Worm (Caenorhabditis elegans) whole organism, midembryonic: ENCODE data around the gene K07H8.12.

ENCODE experiments used
- T22C8.4 ChIP-seq: fragments of 200-800 bp; sonication (Bioruptor generic); IDR thresholded peaks from 2 replicates; pipeline ENCODE4 v1.3.6; 2022; ENCODE audit warnings: missing genetic modification characterization, missing compliant biosample characterization
- cog-1 ChIP-seq: sonication (generic microtip); optimal IDR thresholded peaks from 2 replicates; lab custom pipeline; 2016; ENCODE audit warnings: missing genetic modification characterization, missing compliant biosample characterization
- flt-1 ChIP-seq: fragments of 200-800 bp; sonication (Bioruptor generic); IDR thresholded peaks from 2 replicates; pipeline ENCODE4 v1.3.6; 2022; ENCODE audit warnings: missing genetic modification characterization, missing compliant biosample characterization
- klf-2 ChIP-seq: fragments of 200-800 bp; sonication (Bioruptor generic); conservative IDR thresholded peaks from 2 replicates; pipeline ENCODE4 v1.3.6; 2022; ENCODE audit warnings: missing genetic modification reagents, missing genetic modification characterization, missing compliant biosample characterization
- med-1 ChIP-seq: sonication (generic microtip); optimal IDR thresholded peaks from 2 replicates; lab custom pipeline; 2017; ENCODE audit warnings: missing genetic modification characterization, mild to moderate bottlenecking, missing compliant biosample characterization, antibody characterized with exemption, missing genetic modification reagents; ENCODE audit not compliant: insufficient read depth
- ref-1 ChIP-seq: fragments of 200-800 bp; sonication (Bioruptor generic); conservative IDR thresholded peaks from 2 replicates; pipeline ENCODE4 v1.3.6; 2022; ENCODE audit warnings: missing genetic modification reagents, missing genetic modification characterization, missing compliant biosample characterization
- tab-1 ChIP-seq: fragments of 200-800 bp; sonication (Bioruptor generic); IDR thresholded peaks from 2 replicates; pipeline ENCODE4 v1.3.6; 2022; ENCODE audit warnings: missing genetic modification characterization, missing compliant biosample characterization
- ztf-23 ChIP-seq: fragments of 200-800 bp; sonication (Bioruptor generic); IDR thresholded peaks from 2 replicates; pipeline ENCODE4 v1.3.6; 2022; ENCODE audit warnings: missing genetic modification reagents, missing genetic modification characterization, missing compliant biosample characterization
- ztf-29 ChIP-seq: fragments of 200-800 bp; sonication (Bioruptor generic); IDR thresholded peaks from 2 replicates; pipeline ENCODE4 v1.3.6; 2022; ENCODE audit warnings: missing genetic modification reagents, missing genetic modification characterization, missing compliant biosample characterization

K07H8.12 gene

DNA sequence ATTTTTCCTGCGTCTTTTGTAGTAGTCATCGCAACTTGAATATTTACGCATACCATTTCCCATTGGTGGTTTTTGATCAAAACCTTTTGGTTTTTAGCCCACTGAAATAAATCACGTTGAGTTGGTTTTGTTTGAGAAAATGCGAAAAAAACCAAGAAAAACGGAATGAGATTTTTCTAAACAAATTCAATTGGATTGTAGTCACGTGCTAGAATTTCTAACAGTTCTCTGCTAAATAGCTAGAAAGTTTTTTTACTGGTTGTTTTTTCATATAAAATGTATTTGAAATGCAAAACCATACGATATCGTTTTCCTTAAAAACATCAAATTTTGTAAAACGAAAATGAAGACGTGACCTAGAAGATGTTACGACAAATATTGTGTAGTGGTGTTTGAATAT lies at the start of gene K07H8.12:
Gene K07H8.12, minus strand, starts transcription at position 101 of the 400 bp plus-strand sequence.
- TF ChIP-seq ztf-29 (GFP tag; lab: Robert Waterston, UW) = no peak
- no peak for TF ChIP-seq ztf-23
- TF ChIP-seq cog-1 = no peak
- TF ChIP-seq ref-1 = no peak
- no peak for TF ChIP-seq tab-1 (GFP tag; lab: Robert Waterston, UW)
- TF ChIP-seq med-1 (GFP tag; lab: Kevin White, UChicago) = no peak
- no peak for TF ChIP-seq T22C8.4 (GFP tag; lab: Robert Waterston, UW)
- no peak for TF ChIP-seq klf-2 (GFP tag; lab: Robert Waterston, UW)
- TF ChIP-seq flt-1 = no peak

DNA sequence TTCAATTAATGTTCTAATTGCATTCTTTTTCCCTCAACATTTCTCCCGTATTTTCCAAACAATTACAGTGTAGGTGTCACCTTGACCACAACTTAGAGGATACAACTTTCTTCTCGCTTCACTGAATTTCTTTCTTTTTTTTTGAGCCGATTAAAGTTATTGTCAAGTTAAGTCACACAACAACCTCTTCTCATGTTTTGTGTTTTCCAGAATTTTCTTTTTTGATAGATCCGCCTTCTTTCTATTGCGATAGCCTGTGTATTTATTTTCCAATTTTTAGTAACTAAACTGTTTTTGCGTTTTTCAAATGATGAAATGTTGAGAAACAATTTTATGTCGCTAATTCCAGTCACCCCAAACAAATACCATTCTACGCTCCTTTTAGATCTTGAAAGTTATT lies 49.2 kb upstream of the K07H8.12 start, which contains the start of gene F35H10.3:
Gene F35H10.3, plus strand, starts transcription at position 301 of the 400 bp plus-strand sequence.
- TF ChIP-seq ztf-23 (no peak), ref-1 (no peak), med-1 (GFP tag; lab: Kevin White, UChicago) (no peak), cog-1 (no peak), flt-1 (no peak), ztf-29 (GFP tag; lab: Robert Waterston, UW) (no peak), klf-2 (GFP tag; lab: Robert Waterston, UW) (no peak), tab-1 (GFP tag; lab: Robert Waterston, UW) (no peak), T22C8.4 (GFP tag; lab: Robert Waterston, UW) (no peak)

DNA sequence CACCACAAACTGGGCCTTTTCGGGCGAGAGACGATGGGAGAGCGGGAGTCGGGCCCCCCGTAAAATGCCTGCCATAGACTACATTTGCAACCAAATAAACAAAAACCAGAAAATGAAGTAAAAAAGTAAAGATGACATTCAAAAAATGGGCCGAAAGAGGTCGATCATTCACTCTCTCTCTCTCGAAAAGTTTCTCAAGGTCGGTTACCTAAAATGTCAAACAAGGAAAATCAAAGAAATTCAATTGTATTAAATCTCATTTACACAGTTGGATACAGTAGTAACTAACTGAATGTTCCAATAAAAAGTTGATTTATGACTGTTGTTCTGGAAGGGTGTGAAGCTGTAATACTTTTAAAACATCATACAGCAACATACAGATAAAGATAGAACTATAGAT lies 42.3 kb upstream of the K07H8.12 start:
- TF ChIP-seq T22C8.4 (GFP tag; lab: Robert Waterston, UW) (no peak), klf-2 (GFP tag; lab: Robert Waterston, UW) (no peak), ztf-23 (no peak), cog-1 (no peak), ref-1 (no peak), ztf-29 (GFP tag; lab: Robert Waterston, UW) (no peak), tab-1 (GFP tag; lab: Robert Waterston, UW) (no peak), flt-1 (no peak), med-1 (GFP tag; lab: Kevin White, UChicago) (no peak)

DNA sequence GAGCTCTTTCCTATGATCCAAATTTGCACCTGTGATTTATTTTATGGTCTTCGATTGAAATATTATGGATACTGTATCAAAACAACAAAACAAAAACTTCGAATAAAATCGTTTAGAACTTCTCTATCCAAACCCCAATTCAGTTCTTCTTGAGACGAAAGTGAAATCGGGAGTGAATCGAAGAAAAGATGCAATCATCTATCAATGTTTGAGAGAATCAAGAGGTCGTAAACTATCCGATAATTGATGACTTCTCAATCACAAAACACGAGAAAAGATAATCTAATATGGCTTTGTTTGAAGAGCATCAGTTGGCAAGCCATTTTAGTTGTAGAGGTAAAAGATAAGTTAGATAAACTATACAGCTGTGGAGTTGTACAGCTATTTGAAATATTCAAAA lies 41.3 kb upstream of the K07H8.12 start:
- TF ChIP-seq T22C8.4 (GFP tag; lab: Robert Waterston, UW) = no peak
- no peak for TF ChIP-seq ref-1
- TF ChIP-seq cog-1 = no peak
- TF ChIP-seq ztf-29 (GFP tag; lab: Robert Waterston, UW) = no peak
- no peak for TF ChIP-seq tab-1 (GFP tag; lab: Robert Waterston, UW)
- TF ChIP-seq ztf-23 = no peak
- TF ChIP-seq klf-2 (GFP tag; lab: Robert Waterston, UW) = no peak
- TF ChIP-seq med-1 (GFP tag; lab: Kevin White, UChicago) = no peak
- TF ChIP-seq flt-1 = no peak

DNA sequence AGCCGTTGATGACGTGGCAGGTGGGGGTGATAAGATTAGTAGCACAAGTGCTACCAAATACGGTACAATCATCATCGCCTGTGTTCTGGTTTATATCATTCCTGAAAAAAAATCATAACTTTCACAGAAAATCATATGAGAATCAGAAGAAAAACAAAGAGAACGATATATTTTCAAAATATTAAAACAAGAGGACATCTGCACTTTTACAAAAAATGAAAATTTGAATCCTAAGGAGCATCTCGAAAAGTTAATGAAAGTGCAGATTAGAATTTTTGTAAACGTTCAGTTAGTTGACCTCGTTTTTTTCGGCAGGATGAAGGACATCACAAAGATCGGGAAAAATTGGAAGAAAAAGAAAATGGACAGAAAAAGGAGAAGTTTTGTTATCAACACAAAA lies 36.3 kb upstream of the K07H8.12 start, which contains the start of gene F35H10.10:
Gene F35H10.10, minus strand, starts transcription at position 101 of the 400 bp plus-strand sequence.
- TF ChIP-seq T22C8.4 (GFP tag; lab: Robert Waterston, UW) (no peak), ref-1 (no peak)

DNA sequence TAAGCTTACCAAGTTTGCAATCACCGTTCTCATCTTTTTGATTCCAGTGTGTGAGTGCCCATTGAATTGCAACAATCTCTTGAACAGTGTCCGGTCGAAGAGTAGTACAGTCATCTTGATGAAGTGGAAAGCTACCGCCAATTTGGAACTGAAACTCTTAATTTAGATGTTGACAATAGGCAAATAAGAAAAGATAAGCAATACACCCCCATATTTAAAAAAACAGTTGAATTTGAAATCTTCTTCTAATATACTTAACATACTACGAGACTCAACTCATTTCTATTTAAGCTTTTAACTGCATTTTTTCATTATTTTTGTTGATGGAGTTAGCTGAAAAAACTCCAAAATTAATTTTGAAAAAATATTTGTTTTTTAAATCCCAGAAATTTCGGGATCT lies 35.6 kb upstream of the K07H8.12 start:
- TF ChIP-seq cog-1 = no peak
- no peak for TF ChIP-seq ztf-29 (GFP tag; lab: Robert Waterston, UW)
- TF ChIP-seq ref-1 = no peak
- TF ChIP-seq med-1 (GFP tag; lab: Kevin White, UChicago) = no peak
- no peak for TF ChIP-seq ztf-23
- no peak for TF ChIP-seq tab-1 (GFP tag; lab: Robert Waterston, UW)
- no peak for TF ChIP-seq T22C8.4 (GFP tag; lab: Robert Waterston, UW)
- no peak for TF ChIP-seq flt-1
- TF ChIP-seq klf-2 (GFP tag; lab: Robert Waterston, UW) = no peak

DNA sequence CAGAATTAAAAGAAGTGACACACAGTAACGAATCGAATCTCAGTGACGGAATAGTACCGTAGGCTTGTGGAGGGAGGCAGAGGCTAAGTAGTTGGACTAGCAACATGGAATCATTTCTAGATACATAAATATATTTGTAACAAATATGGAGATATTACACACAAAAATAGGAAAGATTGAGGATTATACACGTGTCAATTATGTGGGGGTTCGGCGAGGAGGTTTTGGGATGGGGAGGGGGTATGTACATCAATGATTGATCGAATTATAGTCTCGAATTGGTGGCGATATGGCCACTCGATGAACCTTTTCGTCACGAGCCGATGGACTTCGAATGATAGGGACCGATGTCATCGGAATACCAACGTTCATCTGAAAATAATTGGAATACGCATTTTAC lies 30.9 kb upstream of the K07H8.12 start:
- TF ChIP-seq med-1 (GFP tag; lab: Kevin White, UChicago) (no peak), ztf-29 (GFP tag; lab: Robert Waterston, UW) (no peak), tab-1 (GFP tag; lab: Robert Waterston, UW) (no peak), ztf-23 (no peak), ref-1 (no peak), cog-1 (no peak), klf-2 (GFP tag; lab: Robert Waterston, UW) (no peak), flt-1 (no peak), T22C8.4 (GFP tag; lab: Robert Waterston, UW) (no peak)

DNA sequence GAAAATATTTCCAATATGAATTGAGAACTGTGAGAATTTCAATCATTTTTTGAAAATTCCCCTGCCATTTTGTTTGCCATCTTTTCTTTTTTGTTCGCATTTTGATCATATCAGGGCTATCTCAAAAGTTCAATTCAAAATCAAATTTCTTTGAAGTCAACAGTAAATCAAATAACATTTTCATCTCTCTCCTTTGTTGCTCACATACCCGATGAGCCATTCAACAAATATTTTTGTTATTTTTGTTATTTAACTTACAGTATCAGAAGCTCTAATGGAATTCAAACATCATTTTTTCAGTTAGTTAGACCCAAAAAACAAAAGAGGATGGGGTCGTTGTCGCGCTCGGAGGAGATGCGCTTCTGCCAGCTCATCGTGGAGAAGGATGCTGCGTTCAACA lies 27.2 kb upstream of the K07H8.12 start, which contains the start of gene vha-5:
Gene vha-5, plus strand, starts transcription at position 301 of the 400 bp plus-strand sequence.
- no peak for TF ChIP-seq ztf-29 (GFP tag; lab: Robert Waterston, UW)
- TF ChIP-seq tab-1 (GFP tag; lab: Robert Waterston, UW) = no peak
- TF ChIP-seq cog-1 = no peak
- TF ChIP-seq med-1 (GFP tag; lab: Kevin White, UChicago) = no peak
- TF ChIP-seq klf-2 (GFP tag; lab: Robert Waterston, UW) = no peak
- no peak for TF ChIP-seq ztf-23
- TF ChIP-seq ref-1 = no peak
- TF ChIP-seq flt-1 = no peak
- no peak for TF ChIP-seq T22C8.4 (GFP tag; lab: Robert Waterston, UW)

DNA sequence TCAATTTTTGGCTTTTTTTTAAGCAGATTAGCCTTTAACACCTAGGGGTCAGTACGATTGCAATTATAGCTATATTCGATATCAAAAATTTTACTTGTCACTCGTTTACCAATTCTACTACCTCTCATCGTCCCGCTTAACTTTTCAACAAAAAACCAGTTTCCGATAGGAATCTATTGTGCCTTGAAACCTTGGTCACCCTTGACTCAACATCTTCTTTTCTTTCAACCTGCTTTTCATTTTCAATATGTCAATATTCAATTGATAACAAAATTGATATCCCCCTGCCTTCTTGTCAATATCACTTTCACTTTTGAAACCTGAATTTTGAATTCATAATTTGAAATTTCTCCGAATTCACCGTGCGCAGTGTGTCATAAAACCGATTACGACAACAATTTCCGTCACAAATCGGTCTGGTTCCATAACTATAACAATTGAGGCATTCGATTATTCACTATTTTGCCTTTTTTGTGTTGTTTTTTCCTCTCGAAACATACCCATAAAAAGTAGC lies 26.2 kb upstream of the K07H8.12 start:
- TF ChIP-seq ztf-23 (no peak), T22C8.4 (GFP tag; lab: Robert Waterston, UW) (no peak)

DNA sequence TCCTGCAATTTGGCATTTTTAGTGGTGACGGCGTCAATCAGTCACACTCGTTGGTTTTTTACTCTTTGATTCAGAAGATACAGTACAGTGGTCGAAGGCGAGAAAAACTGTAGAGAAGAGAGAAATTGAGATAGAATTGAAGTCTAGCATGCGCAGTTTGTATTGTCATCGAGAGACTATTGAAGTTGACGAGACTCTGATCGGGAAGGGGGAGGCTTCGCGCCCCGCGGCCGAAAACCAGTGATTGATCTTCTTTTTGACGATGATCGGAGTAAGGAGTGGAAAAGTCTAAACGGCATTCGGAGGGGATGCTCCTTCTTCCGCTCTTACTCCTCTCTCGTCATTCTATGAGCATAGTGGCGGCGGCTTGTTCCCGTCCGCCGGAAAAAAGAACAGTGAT lies 25.4 kb upstream of the K07H8.12 start:
- TF ChIP-seq med-1 (GFP tag; lab: Kevin White, UChicago) = no peak
- no peak for TF ChIP-seq tab-1 (GFP tag; lab: Robert Waterston, UW)
- no peak for TF ChIP-seq T22C8.4 (GFP tag; lab: Robert Waterston, UW)
- no peak for TF ChIP-seq flt-1
- no peak for TF ChIP-seq ref-1
- no peak for TF ChIP-seq ztf-23
- TF ChIP-seq klf-2 (GFP tag; lab: Robert Waterston, UW) = no peak
- TF ChIP-seq ztf-29 (GFP tag; lab: Robert Waterston, UW) = no peak
- no peak for TF ChIP-seq cog-1
